Worm (Caenorhabditis elegans) whole organism, young adult: ENCODE measurements around the gene fbxb-104.
"Not testable (repeated sequence)": the region's sequence is repeated elsewhere in the genome, so short reads cannot be mapped to it uniquely, and the experiment has no call there.

Experiments used
- B0261.1 ChIP-seq: sonication (generic microtip); optimal IDR thresholded peaks from 2 replicates; lab custom pipeline; 2016; ENCODE audit warnings: mild to moderate bottlenecking, missing genetic modification characterization, moderate library complexity, missing compliant biosample characterization
- F33H1.4 ChIP-seq: fragments of 200-800 bp; sonication (Bioruptor generic); IDR thresholded peaks from 2 replicates; pipeline ENCODE4 v1.3.6; 2022; ENCODE audit warnings: missing genetic modification reagents, missing genetic modification characterization, missing compliant biosample characterization
- F39B2.1 ChIP-seq: fragments of 200-800 bp; sonication (Bioruptor generic); IDR thresholded peaks from 2 replicates; pipeline ENCODE4 v1.3.6; 2022; ENCODE audit warnings: missing genetic modification reagents, missing genetic modification characterization, missing compliant biosample characterization
- F52B5.7 ChIP-seq: sonication (generic microtip); optimal IDR thresholded peaks from 2 replicates; lab custom pipeline; 2016; ENCODE audit warnings: mild to moderate bottlenecking, missing genetic modification characterization, missing compliant biosample characterization
- F55B11.4 ChIP-seq: sonication (generic microtip); optimal IDR thresholded peaks from 2 replicates; lab custom pipeline; 2016; ENCODE audit warnings: missing compliant biosample characterization, missing genetic modification characterization, borderline replicate concordance; ENCODE audit not compliant: insufficient read depth
- F57C9.4 ChIP-seq: sonication (generic microtip); optimal IDR thresholded peaks from 2 replicates; lab custom pipeline; 2017; ENCODE audit warnings: mild to moderate bottlenecking, missing genetic modification characterization, missing compliant biosample characterization
- T07F8.4 ChIP-seq: sonication (generic microtip); optimal IDR thresholded peaks from 2 replicates; lab custom pipeline; 2016; ENCODE audit warnings: mild to moderate bottlenecking, missing genetic modification characterization, moderate library complexity, missing compliant biosample characterization
- ZK185.1 ChIP-seq: sonication (generic microtip); optimal IDR thresholded peaks from 2 replicates; lab custom pipeline; 2016; ENCODE audit warnings: mild to moderate bottlenecking, missing genetic modification characterization, missing compliant biosample characterization; ENCODE audit not compliant: poor library complexity, severe bottlenecking
- atf-7 ChIP-seq: sonication (generic microtip); optimal IDR thresholded peaks from 2 replicates; lab custom pipeline; 2017; ENCODE audit warnings: mild to moderate bottlenecking, missing genetic modification characterization, missing compliant biosample characterization
- attf-5 ChIP-seq: fragments of 200-800 bp; sonication (Bioruptor generic); optimal IDR thresholded peaks from 2 replicates; lab custom pipeline; 2018; ENCODE audit warnings: mild to moderate bottlenecking, missing genetic modification characterization, missing compliant biosample characterization
- ceh-100 ChIP-seq: fragments of 200-800 bp; sonication (Bioruptor generic); IDR thresholded peaks from 2 replicates; pipeline ENCODE4 v1.3.6; 2022; ENCODE audit warnings: missing genetic modification reagents, missing genetic modification characterization, missing compliant biosample characterization
- chd-7 ChIP-seq: sonication (generic microtip); optimal IDR thresholded peaks from 2 replicates; lab custom pipeline; 2016; ENCODE audit warnings: mild to moderate bottlenecking, missing genetic modification characterization, moderate library complexity, missing compliant biosample characterization
- egl-18 ChIP-seq: fragments of 200-800 bp; sonication (Bioruptor generic); IDR thresholded peaks from 2 replicates; pipeline ENCODE4 v1.3.6; 2022; ENCODE audit warnings: missing genetic modification reagents, missing genetic modification characterization, missing compliant biosample characterization
- ets-4 ChIP-seq: fragments of 200-800 bp; sonication (Bioruptor generic); optimal IDR thresholded peaks from 2 replicates; lab custom pipeline; 2018; ENCODE audit warnings: mild to moderate bottlenecking, missing genetic modification characterization, missing compliant biosample characterization
- fkh-3 ChIP-seq: sonication (generic microtip); optimal IDR thresholded peaks from 2 replicates; lab custom pipeline; 2016; ENCODE audit warnings: mild to moderate bottlenecking, missing genetic modification characterization, missing compliant biosample characterization
- gei-17 ChIP-seq: fragments of 200-800 bp; sonication (Bioruptor generic); optimal IDR thresholded peaks from 2 replicates; lab custom pipeline; 2018; ENCODE audit warnings: mild to moderate bottlenecking, missing genetic modification characterization, missing compliant biosample characterization
- him-1 ChIP-seq: sonication (generic microtip); optimal IDR thresholded peaks from 2 replicates; lab custom pipeline; 2016; ENCODE audit warnings: missing genotype, missing genetic modification reagents, missing genetic modification characterization, missing compliant biosample characterization
- lin-54 ChIP-seq: fragments of 200-800 bp; sonication (Bioruptor generic); optimal IDR thresholded peaks from 2 replicates; lab custom pipeline; 2018; ENCODE audit warnings: mild to moderate bottlenecking, missing genetic modification characterization, missing compliant biosample characterization
- lsy-27 ChIP-seq: sonication (generic microtip); optimal IDR thresholded peaks from 2 replicates; lab custom pipeline; 2017; ENCODE audit warnings: missing genetic modification characterization, mild to moderate bottlenecking, missing compliant biosample characterization, antibody characterized with exemption, missing genotype, borderline replicate concordance; ENCODE audit not compliant: insufficient read depth
- madf-3 ChIP-seq: fragments of 200-800 bp; sonication (Bioruptor generic); IDR thresholded peaks from 2 replicates; pipeline ENCODE4 v1.3.6; 2022; ENCODE audit warnings: missing genetic modification reagents, missing genetic modification characterization, missing compliant biosample characterization
- madf-8 ChIP-seq: fragments of 200-800 bp; sonication (Bioruptor generic); conservative IDR thresholded peaks from 2 replicates; pipeline ENCODE4 v1.3.6; 2022; ENCODE audit warnings: missing genetic modification reagents, missing genetic modification characterization, missing compliant biosample characterization
- mel-28 ChIP-seq: sonication (generic microtip); optimal IDR thresholded peaks from 2 replicates; lab custom pipeline; 2016; ENCODE audit warnings: borderline replicate concordance, mild to moderate bottlenecking, missing genetic modification characterization, missing compliant biosample characterization
- nfya-2 ChIP-seq: fragments of 200-800 bp; sonication (Bioruptor generic); IDR thresholded peaks from 2 replicates; pipeline ENCODE4 v1.3.6; 2022; ENCODE audit warnings: missing genetic modification reagents, missing genetic modification characterization, missing compliant biosample characterization
- nfyb-1 ChIP-seq: fragments of 200-800 bp; sonication (Bioruptor generic); IDR thresholded peaks from 2 replicates; pipeline ENCODE4 v1.3.6; 2022; ENCODE audit warnings: missing genetic modification reagents, missing genetic modification characterization, missing compliant biosample characterization
- nhr-90 ChIP-seq: sonication (generic microtip); optimal IDR thresholded peaks from 2 replicates; lab custom pipeline; 2016; ENCODE audit warnings: missing genotype, mild to moderate bottlenecking, missing genetic modification characterization, missing compliant biosample characterization
- pbrm-1 ChIP-seq: fragments of 200-800 bp; sonication (Bioruptor generic); IDR thresholded peaks from 2 replicates; pipeline ENCODE4 v1.3.6; 2022; ENCODE audit warnings: missing genetic modification reagents, missing genetic modification characterization, missing compliant biosample characterization
- rcor-1 ChIP-seq: fragments of 200-800 bp; sonication (Bioruptor generic); IDR thresholded peaks from 2 replicates; pipeline ENCODE4 v1.3.6; 2022; ENCODE audit warnings: missing genetic modification reagents, missing genetic modification characterization, missing compliant biosample characterization
- snpc-4 ChIP-seq, 5 experiments: fragments of 150-350 bp in 1 of 5; sonication (generic microtip) in 4 of 5; optimal IDR thresholded peaks; 2 replicates each; lab custom pipeline; 2014 to 2018; ENCODE audit warnings: missing genetic modification characterization in 5 of 5, missing biosample characterization in 3 of 5, antibody characterized with exemption in 2 of 5, mild to moderate bottlenecking in 2 of 5, missing compliant biosample characterization in 2 of 5, missing genotype in 2 of 5, moderate library complexity in 2 of 5, missing genetic modification reagents in 1 of 5
- xnd-1 ChIP-seq: sonication (generic microtip); optimal IDR thresholded peaks from 2 replicates; lab custom pipeline; 2016; ENCODE audit warnings: missing genotype, missing genetic modification reagents, missing genetic modification characterization, missing compliant biosample characterization
- ztf-25 ChIP-seq: fragments of 200-800 bp; sonication (Bioruptor generic); IDR thresholded peaks from 2 replicates; pipeline ENCODE4 v1.3.6; 2022; ENCODE audit warnings: missing genetic modification reagents, missing genetic modification characterization, missing compliant biosample characterization
- ztf-28 ChIP-seq: fragments of 200-800 bp; sonication (Bioruptor generic); IDR thresholded peaks from 2 replicates; pipeline ENCODE4 v1.3.6; 2022; ENCODE audit warnings: missing genetic modification reagents, missing genetic modification characterization, missing compliant biosample characterization

fbxb-104 gene

ce11 chrII:3472817-3473216 is 4.3 kb downstream of the fbxb-104 start, which contains the start of gene Y49F6B.6:
Gene Y49F6B.6, plus strand, starts transcription at chrII:3473117.
- TF ChIP-seq lin-54 (GFP tag; lab: Kevin White, UChicago), result no peak

DNA sequence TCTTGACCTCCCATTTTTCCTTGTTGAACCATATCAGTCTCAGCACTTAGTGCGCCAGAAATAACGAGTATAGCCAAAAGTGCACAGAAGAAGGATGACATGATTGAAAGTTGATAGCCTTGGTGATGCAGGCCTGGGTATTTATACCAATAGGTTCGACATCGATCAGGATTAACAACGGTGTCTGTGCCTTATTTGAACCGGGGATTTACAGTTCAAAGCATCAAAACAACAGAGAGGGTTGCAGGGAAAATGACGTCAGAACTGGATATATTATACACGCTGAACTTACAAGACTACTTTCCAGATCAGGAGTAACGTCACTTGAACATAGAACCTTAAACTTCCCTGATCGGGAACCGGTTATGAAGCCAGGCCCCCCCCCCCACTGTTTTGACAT is 4.8 kb downstream of the fbxb-104 start, which contains the start of gene Y49F6B.12:
Gene Y49F6B.12 (minus strand): TSS at position 101 of the 400 bp plus-strand sequence.
- no peak for TF ChIP-seq madf-8
- no peak for TF ChIP-seq lsy-27 (tag; lab: Kevin White, UChicago)
- TF ChIP-seq madf-3 (GFP tag; lab: Robert Waterston, UW), result no peak
- no peak for TF ChIP-seq ztf-28 (GFP tag; lab: Robert Waterston, UW)
- no peak for TF ChIP-seq ets-4 (GFP tag; lab: Kevin White, UChicago)
- no peak for TF ChIP-seq xnd-1
- no peak for TF ChIP-seq T07F8.4 (tag; lab: Kevin White, UChicago)

- TF ChIP-seq F55B11.4 (no peak), rcor-1 (GFP tag; lab: Robert Waterston, UW) (no peak), him-1 (tag; lab: Kevin White, UChicago) (no peak), attf-5 (GFP tag; lab: Kevin White, UChicago) (no peak), F57C9.4 (tag; lab: Kevin White, UChicago) (no peak), gei-17 (GFP tag; lab: Kevin White, UChicago) (no peak), F52B5.7 (no peak), egl-18 (no peak), pbrm-1 (GFP tag; lab: Robert Waterston, UW) (no peak), ZK185.1 (tag; lab: Kevin White, UChicago) (no peak), chd-7 (no peak), nfya-2 (GFP tag; lab: Robert Waterston, UW) (no peak), nfyb-1 (no peak), F33H1.4 (no peak)
Measured at ce11 chrII:3471603-3472002, 5.5 kb downstream of the fbxb-104 start, which contains the start of gene Y49F6B.13. Gene Y49F6B.13, minus strand, starts transcription at chrII:3471703.

ce11 chrII:3470549-3470948 is 6.5 kb downstream of the fbxb-104 start, which contains the start of gene Y49F6B.20:
Gene Y49F6B.20, minus strand, starts transcription at chrII:3470649.
- TF ChIP-seq F39B2.1 (GFP tag; lab: Robert Waterston, UW) (no peak), mel-28 (tag; lab: Kevin White, UChicago) (no peak), B0261.1 (no peak)

- not testable (repeated sequence) for TF ChIP-seq snpc-4 (GFP tag; optimal IDR thresholded peaks at IDR 0.05; lab: Kevin White, UChicago); snpc-4 (tag; optimal IDR thresholded peaks at IDR 0.05; lab: Kevin White, UChicago); nhr-90; ztf-25 (GFP tag; lab: Robert Waterston, UW)
Measured at ce11 chrII:3464580-3464979, 12.5 kb downstream of the fbxb-104 start, which contains the start of gene C16C8.10. Gene C16C8.10, minus strand, starts transcription at chrII:3464680.

DNA sequence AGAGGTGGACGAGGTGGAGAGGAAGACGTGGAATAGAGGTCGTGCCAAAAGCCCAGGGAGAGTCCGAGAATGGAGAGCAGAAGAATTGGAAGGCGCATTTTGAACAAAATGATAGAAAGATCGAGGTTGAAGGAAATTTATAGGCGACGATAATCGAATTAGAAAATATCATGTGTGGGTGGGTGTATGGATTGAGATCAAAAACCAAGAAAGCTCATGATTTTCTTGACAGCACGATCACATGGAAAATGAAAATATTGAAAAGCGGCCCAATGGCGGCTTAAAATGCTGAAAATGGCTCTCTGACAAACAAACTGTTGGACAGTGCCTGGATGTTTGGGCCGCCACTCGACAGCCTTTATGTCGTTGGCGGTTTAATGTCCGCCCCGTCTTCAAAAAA is 14.0 kb downstream of the fbxb-104 start, which contains the start of gene C16C8.9:
Gene C16C8.9 (minus strand): TSS at position 101 of the 400 bp plus-strand sequence.
- TF ChIP-seq ceh-100 (GFP tag; lab: Robert Waterston, UW) (no peak), gei-17 (GFP tag; lab: Kevin White, UChicago) (no peak), atf-7 (tag; lab: Kevin White, UChicago) (no peak), fkh-3 (no peak)
- TF ChIP-seq, all 124 proteins: peak for 0
